Worm (Caenorhabditis elegans): ENCODE data around the gene C27H5.2.

ce11 chrII:7106313-7106712 is 49.1 kb upstream of the C27H5.2 start:
- no peak for TF ChIP-seq F10E7.11 (tag; optimal IDR thresholded peaks at IDR 0.05)
- TF ChIP-seq let-526 (GFP tag; IDR thresholded peaks at IDR 0.05): no peak

Measured in whole organism, young adult.